Worm (Caenorhabditis elegans): ENCODE data around the gene W01H2.2.

Gene W01H2.2

ce11 chrX:4222200-4222599 lies 3.9 kb upstream of the W01H2.2 start (continued):
- TF ChIP-seq jun-1 (tag; optimal IDR thresholded peaks at IDR 0.05) (no peak), ztf-4 (tag; optimal IDR thresholded peaks at IDR 0.05) (no peak), C04F5.9 (tag; optimal IDR thresholded peaks at IDR 0.05) (no peak), fkh-8 (tag; optimal IDR thresholded peaks at IDR 0.05) (peak; percentile 17), sup-37 (GFP tag; optimal IDR thresholded peaks at IDR 0.05) (no peak), zag-1 (tag; optimal IDR thresholded peaks at IDR 0.05) (peak; percentile 22), unc-30 (tag; optimal IDR thresholded peaks at IDR 0.05) (no peak), snu-23 (GFP tag; optimal IDR thresholded peaks at IDR 0.05) (no peak), blmp-1 (tag; optimal IDR thresholded peaks at IDR 0.05) (no peak), pqm-1 (tag; optimal IDR thresholded peaks at IDR 0.05) (no peak), ama-1 (optimal IDR thresholded peaks at IDR 0.05) (no peak), mdl-1 (tag; optimal IDR thresholded peaks at IDR 0.05) (no peak), dsc-1 (tag; optimal IDR thresholded peaks at IDR 0.05) (peak; percentile 19), aha-1 (tag; optimal IDR thresholded peaks at IDR 0.05) (no peak), dpl-1 (GFP tag; optimal IDR thresholded peaks at IDR 0.05) (no peak), elt-3 (tag; optimal IDR thresholded peaks at IDR 0.05) (no peak), sox-4 (tag; optimal IDR thresholded peaks at IDR 0.05) (no peak), xbp-1 (tag; optimal IDR thresholded peaks at IDR 0.05) (no peak), nhr-77 (tag; optimal IDR thresholded peaks at IDR 0.05) (no peak), nhr-84 (tag; optimal IDR thresholded peaks at IDR 0.05) (no peak), unc-62 (GFP tag; optimal IDR thresholded peaks at IDR 0.05) (no peak), zip-4 (GFP tag; optimal IDR thresholded peaks at IDR 0.05) (no peak), ceh-90 (tag; optimal IDR thresholded peaks at IDR 0.05) (no peak), nhr-12 (tag; optimal IDR thresholded peaks at IDR 0.05) (no peak), elt-2 (tag; optimal IDR thresholded peaks at IDR 0.05) (no peak), fkh-10 (GFP tag; optimal IDR thresholded peaks at IDR 0.05) (no peak), lin-13 (GFP tag; optimal IDR thresholded peaks at IDR 0.05) (no peak), vab-15 (tag; optimal IDR thresholded peaks at IDR 0.05) (no peak), hlh-17 (GFP tag; optimal IDR thresholded peaks at IDR 0.05; ENCODE audit: borderline replicate concordance) (no peak), nhr-28 (tag; optimal IDR thresholded peaks at IDR 0.05) (no peak), egl-13 (tag; optimal IDR thresholded peaks at IDR 0.05) (no peak), isw-1 (GFP tag; IDR thresholded peaks at IDR 0.05) (no peak), snpc-4 (tag; optimal IDR thresholded peaks at IDR 0.05) (no peak), nhr-71 (tag; optimal IDR thresholded peaks at IDR 0.05) (no peak), lin-14 (GFP tag; optimal IDR thresholded peaks at IDR 0.05) (no peak), mep-1 (tag; optimal IDR thresholded peaks at IDR 0.05) (peak; percentile 49), lsy-2 (tag; optimal IDR thresholded peaks at IDR 0.05) (peak; percentile 12 to 80), lin-35 (GFP tag; optimal IDR thresholded peaks at IDR 0.05) (no peak), nhr-11 (tag; optimal IDR thresholded peaks at IDR 0.05) (no peak), nhr-90 (tag; optimal IDR thresholded peaks at IDR 0.05; ENCODE audit: poor library complexity) (no peak), lir-3 (tag; optimal IDR thresholded peaks at IDR 0.05; ENCODE audit: poor library complexity) (no peak), lin-39 (tag; optimal IDR thresholded peaks at IDR 0.05) (no peak), rnt-1 (tag; optimal IDR thresholded peaks at IDR 0.05) (peak; percentile 28)

DNA sequence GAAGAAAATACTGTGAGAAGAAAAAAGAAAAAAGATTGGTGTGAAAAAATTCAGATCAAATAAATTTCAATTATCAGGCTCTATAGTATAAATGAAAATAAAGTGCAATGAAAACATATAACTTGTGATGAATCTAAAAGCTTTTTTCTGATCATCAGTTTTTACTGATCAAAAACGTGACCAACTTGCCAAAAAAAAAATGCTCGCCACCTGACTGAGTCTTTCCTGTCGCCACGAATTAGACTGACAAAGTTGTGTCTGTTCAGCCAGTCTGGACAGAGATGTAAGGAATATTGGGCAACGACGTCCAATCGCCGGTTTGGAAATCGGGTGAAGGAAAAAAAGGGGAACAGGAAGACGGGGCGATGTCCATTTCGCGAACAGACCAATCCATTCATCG lies 1.2 kb upstream of the W01H2.2 start:
- peak; percentile 30 for TF ChIP-seq rnt-1 (tag; optimal IDR thresholded peaks at IDR 0.05)
- peak; percentile 8 to 21 for TF ChIP-seq lsy-2 (tag; optimal IDR thresholded peaks at IDR 0.05)
- TF ChIP-seq jun-1 (tag; optimal IDR thresholded peaks at IDR 0.05), result no peak
- TF ChIP-seq xbp-1 (tag; optimal IDR thresholded peaks at IDR 0.05), result peak; percentile 59
- peak; percentile 7 for TF ChIP-seq nhr-47 (tag; optimal IDR thresholded peaks at IDR 0.05)
- no peak for TF ChIP-seq C16A3.4 (tag; optimal IDR thresholded peaks at IDR 0.05)
- TF ChIP-seq snu-23 (GFP tag; optimal IDR thresholded peaks at IDR 0.05), result peak; percentile 43
- TF ChIP-seq nhr-19 (GFP tag; conservative IDR thresholded peaks at IDR 0.05), result peak; percentile 54
- peak; percentile 42 for TF ChIP-seq nhr-20 (tag; optimal IDR thresholded peaks at IDR 0.05)
- TF ChIP-seq mep-1 (tag; optimal IDR thresholded peaks at IDR 0.05), result no peak
- TF ChIP-seq efl-1 (optimal IDR thresholded peaks at IDR 0.05), result no peak
- peak in 1 of 2 experiments; percentile 42 for TF ChIP-seq efl-1 (GFP tag; optimal IDR thresholded peaks at IDR 0.05 in 1 of 2)
- peak; percentile 61 for TF ChIP-seq lin-14 (GFP tag; optimal IDR thresholded peaks at IDR 0.05)
- peak; percentile 38 for TF ChIP-seq ceh-8 (GFP tag; optimal IDR thresholded peaks at IDR 0.05)
- peak; percentile 61 for TF ChIP-seq fkh-8 (tag; optimal IDR thresholded peaks at IDR 0.05)
- TF ChIP-seq nhr-71 (tag; optimal IDR thresholded peaks at IDR 0.05), result peak; percentile 78
- TF ChIP-seq unc-86 (tag; optimal IDR thresholded peaks at IDR 0.05), result no peak
- peak; percentile 0 for TF ChIP-seq nhr-90 (tag; optimal IDR thresholded peaks at IDR 0.05; ENCODE audit: poor library complexity)
- peak in 1 of 2 experiments; percentile 26 for TF ChIP-seq lin-35 (GFP tag; optimal IDR thresholded peaks at IDR 0.05)
